Fruit fly (Drosophila melanogaster): Measurements from ENCODE around the gene SP1029.

The SP1029 gene

dm6 chr3R:29277009-29277408 is 26.8 kb upstream of the SP1029 start (continued):
- no peak for TF ChIP-seq tx (GFP tag; optimal IDR thresholded peaks at IDR 0.05)
- TF ChIP-seq zen2 (GFP tag; IDR thresholded peaks at IDR 0.05; ENCODE audit: partially characterized antibody), result no peak
- peak; percentile 27 for TF ChIP-seq Oli (tag; optimal IDR thresholded peaks at IDR 0.05)
- peak in 1 of 2 experiments; percentile 13 for TF ChIP-seq Pdp1 (GFP tag; optimal IDR thresholded peaks at IDR 0.05)
- peak; percentile 56; the same call in 1 of the 2 replicates for TF ChIP-seq ara (GFP tag; IDR thresholded peaks at IDR 0.05)
- TF ChIP-seq CG9727 (GFP tag; optimal IDR thresholded peaks at IDR 0.05), result peak; percentile 40
- TF ChIP-seq Atf-2 (GFP tag; optimal IDR thresholded peaks at IDR 0.05), result peak; percentile 47
- TF ChIP-seq CG9817 (tag; optimal IDR thresholded peaks at IDR 0.05), result no peak
- TF ChIP-seq shn (GFP tag; optimal IDR thresholded peaks at IDR 0.05), result peak; percentile 11
- TF ChIP-seq chn (GFP tag; optimal IDR thresholded peaks at IDR 0.05), result peak; percentile 42
- TF ChIP-seq CG4820 (GFP tag; optimal IDR thresholded peaks at IDR 0.05), result peak; percentile 24
- no peak for TF ChIP-seq CG5953 (GFP tag; IDR thresholded peaks at IDR 0.05)
- peak; percentile 26 for TF ChIP-seq CG8388 (GFP tag; optimal IDR thresholded peaks at IDR 0.05)
- TF ChIP-seq CG14710 (tag; optimal IDR thresholded peaks at IDR 0.05), result peak; percentile 28
- 0 out of 2 replicates have a peak, but pooled peaks have one; percentile 7 for TF ChIP-seq Ptx1 (GFP tag; IDR thresholded peaks at IDR 0.05)
- peak; percentile 23 for TF ChIP-seq Blimp-1 (GFP tag; optimal IDR thresholded peaks at IDR 0.05)
- TF ChIP-seq prd (optimal IDR thresholded peaks at IDR 0.05), result no peak
- peak; percentile 73 for TF ChIP-seq prd (GFP tag; IDR thresholded peaks at IDR 0.05)
- TF ChIP-seq trem (tag; optimal IDR thresholded peaks at IDR 0.05), result peak; percentile 9
- no peak for TF ChIP-seq CG11723 (GFP tag; optimal IDR thresholded peaks at IDR 0.05)
- TF ChIP-seq CG13287 (GFP tag; IDR thresholded peaks at IDR 0.05; ENCODE audit: partially characterized antibody), result no peak
- TF ChIP-seq nmo (GFP tag; optimal IDR thresholded peaks at IDR 0.05), result peak; percentile 30
- TF ChIP-seq zfh1 (GFP tag; IDR thresholded peaks at IDR 0.05), result 0 out of 3 replicates have a peak, but pooled peaks have one; percentile 27
- peak; percentile 13; the same call in 1 of the 2 replicates for TF ChIP-seq dati (GFP tag; IDR thresholded peaks at IDR 0.05)
- peak; percentile 17 for TF ChIP-seq unpg (GFP tag; optimal IDR thresholded peaks at IDR 0.05)
- peak; percentile 31 for TF ChIP-seq fd102C (GFP tag; optimal IDR thresholded peaks at IDR 0.05)
- TF ChIP-seq Fer3 (tag; optimal IDR thresholded peaks at IDR 0.05), result no peak
- TF ChIP-seq lbe (GFP tag; optimal IDR thresholded peaks at IDR 0.05), result peak; percentile 68
- TF ChIP-seq mld (GFP tag; IDR thresholded peaks at IDR 0.05; ENCODE audit: partially characterized antibody), result no peak
- TF ChIP-seq twi (tag; optimal IDR thresholded peaks at IDR 0.05), result peak; percentile 4
- peak; percentile 34 for TF ChIP-seq CG7839 (tag; optimal IDR thresholded peaks at IDR 0.05)
- TF ChIP-seq CG17328 (GFP tag; IDR thresholded peaks at IDR 0.05), result peak; percentile 38; the same call in 1 of the 2 replicates
- TF ChIP-seq CG6689 (GFP tag; IDR thresholded peaks at IDR 0.05), result peak; percentile 47; the same call in 1 of the 2 replicates
- TF ChIP-seq lmd (GFP tag; IDR thresholded peaks at IDR 0.05), result peak; percentile 38; the same call in 1 of the 2 replicates
- TF ChIP-seq CG16813 (GFP tag; IDR thresholded peaks at IDR 0.05; ENCODE audit: partially characterized antibody), result no peak
- TF ChIP-seq az2 (GFP tag; optimal IDR thresholded peaks at IDR 0.05), result peak; percentile 25
- peak; percentile 21 for TF ChIP-seq CG15696 (tag; optimal IDR thresholded peaks at IDR 0.05)
- no peak for TF ChIP-seq corto (GFP tag; optimal IDR thresholded peaks at IDR 0.05)
- TF ChIP-seq CG17361 (GFP tag; IDR thresholded peaks at IDR 0.05), result 0 out of 3 replicates have a peak, but pooled peaks have one; percentile 9
- peak; percentile 51 for TF ChIP-seq CG17829 (tag; optimal IDR thresholded peaks at IDR 0.05)
- peak; percentile 46 for TF ChIP-seq Xbp1 (GFP tag; optimal IDR thresholded peaks at IDR 0.05)
- TF ChIP-seq zen (tag; optimal IDR thresholded peaks at IDR 0.05), result peak; percentile 47
- TF ChIP-seq CG12219 (GFP tag; optimal IDR thresholded peaks at IDR 0.05), result peak; percentile 0
- peak; percentile 54 for TF ChIP-seq CG9609 (GFP tag; optimal IDR thresholded peaks at IDR 0.05)
- TF ChIP-seq CG16815 (GFP tag; optimal IDR thresholded peaks at IDR 0.05), result peak; percentile 25
- no peak for TF ChIP-seq Mad (GFP tag; optimal IDR thresholded peaks at IDR 0.05)
- peak; percentile 41; the same call in 1 of the 2 replicates for TF ChIP-seq Xrp1 (GFP tag; IDR thresholded peaks at IDR 0.05)
- TF ChIP-seq MTF-1 (GFP tag; optimal IDR thresholded peaks at IDR 0.05; ENCODE audit: borderline replicate concordance), result no peak
- TF ChIP-seq Asciz (GFP tag; optimal IDR thresholded peaks at IDR 0.05), result no peak
